Fruit fly (Drosophila melanogaster) whole organism, embryonic: Measurements from ENCODE around the gene CG12728.

Experiments
- Abd-B ChIP-seq: fragments of 200-800 bp; sonication (Bioruptor generic); optimal IDR thresholded peaks from 2 replicates; lab custom pipeline; 2018; ENCODE audit warnings: missing biosample characterization, mild to moderate bottlenecking, missing genetic modification characterization, moderate library complexity
- Antp ChIP-seq: fragments of 200-800 bp; sonication (Bioruptor generic); optimal IDR thresholded peaks from 3 replicates; lab custom pipeline; 2016; ENCODE audit warnings: missing biosample characterization, missing genetic modification characterization
- Asciz ChIP-seq: fragments of 200-800 bp; sonication (Bioruptor generic); optimal IDR thresholded peaks from 2 replicates; lab custom pipeline; 2017; ENCODE audit warnings: missing biosample characterization, mild to moderate bottlenecking, missing genetic modification characterization, missing genetic modification reagents
- BEAF-32 ChIP-seq: fragments of 200-800 bp; sonication (Bioruptor generic); optimal IDR thresholded peaks from 3 replicates; lab custom pipeline; 2017; ENCODE audit warnings: missing biosample characterization, missing genetic modification characterization, mild to moderate bottlenecking, moderate library complexity, missing genetic modification reagents
- CG10147 ChIP-seq: fragments of 200-800 bp; sonication (Bioruptor generic); optimal IDR thresholded peaks from 2 replicates; lab custom pipeline; 2019; ENCODE audit warnings: missing biosample characterization, mild to moderate bottlenecking, missing genetic modification characterization, moderate library complexity
- CG1024 ChIP-seq: fragments of 200-800 bp; sonication (Bioruptor generic); IDR thresholded peaks from 2 replicates; pipeline ENCODE4 v1.3.6; 2022; ENCODE audit warnings: missing biosample characterization, missing genetic modification characterization
- CG10366 ChIP-seq: fragments of 200-800 bp; sonication (Bioruptor generic); IDR thresholded peaks from 2 replicates; pipeline ENCODE4 v1.3.6; 2022; ENCODE audit warnings: missing biosample characterization, missing genetic modification characterization
- CG11398 ChIP-seq: fragments of 200-800 bp; sonication (Bioruptor generic); optimal IDR thresholded peaks from 2 replicates; lab custom pipeline; 2016; ENCODE audit warnings: missing biosample characterization, missing genetic modification characterization
- CG12219 ChIP-seq: fragments of 200-800 bp; sonication (Bioruptor generic); optimal IDR thresholded peaks from 3 replicates; lab custom pipeline; 2018; ENCODE audit warnings: missing biosample characterization, mild to moderate bottlenecking, missing genetic modification characterization
- CG1233 ChIP-seq: fragments of 200-800 bp; sonication (Bioruptor generic); optimal IDR thresholded peaks from 4 replicates; lab custom pipeline; 2018; ENCODE audit warnings: missing biosample characterization, mild to moderate bottlenecking, missing genetic modification characterization
- CG12659 ChIP-seq: fragments of 200-800 bp; sonication (Bioruptor generic); optimal IDR thresholded peaks from 3 replicates; lab custom pipeline; 2017; ENCODE audit warnings: mild to moderate bottlenecking, missing biosample characterization, missing genetic modification reagents, missing genetic modification characterization
- CG12942 ChIP-seq: fragments of 200-800 bp; sonication (Bioruptor generic); optimal IDR thresholded peaks from 3 replicates; lab custom pipeline; 2016; ENCODE audit warnings: missing biosample characterization, missing genetic modification characterization
- CG13123 ChIP-seq: fragments of 200-800 bp; sonication (Bioruptor generic); optimal IDR thresholded peaks from 2 replicates; lab custom pipeline; 2016; ENCODE audit warnings: missing biosample characterization, missing genetic modification characterization
- CG15073 ChIP-seq: fragments of 200-800 bp; sonication (Bioruptor generic); optimal IDR thresholded peaks from 2 replicates; lab custom pipeline; 2016; ENCODE audit warnings: missing biosample characterization, missing genetic modification characterization
- CG15601 ChIP-seq: fragments of 200-800 bp; sonication (Bioruptor generic); optimal IDR thresholded peaks from 3 replicates; lab custom pipeline; 2019; ENCODE audit warnings: missing biosample characterization, mild to moderate bottlenecking, missing genetic modification characterization, moderate library complexity
- CG17361 ChIP-seq: fragments of 200-800 bp; sonication (Bioruptor generic); IDR thresholded peaks from 3 replicates; pipeline ENCODE4 v1.3.6; 2022; ENCODE audit warnings: missing biosample characterization, missing genetic modification characterization
- CG18599 ChIP-seq: fragments of 200-800 bp; sonication (Bioruptor generic); optimal IDR thresholded peaks from 3 replicates; lab custom pipeline; 2017; ENCODE audit warnings: missing biosample characterization, missing genetic modification characterization, mild to moderate bottlenecking, moderate library complexity, missing genetic modification reagents
- CG2116 ChIP-seq: fragments of 200-800 bp; sonication (Bioruptor generic); optimal IDR thresholded peaks from 3 replicates; lab custom pipeline; 2018; ENCODE audit warnings: missing biosample characterization, mild to moderate bottlenecking, missing genetic modification characterization
- CG31224 ChIP-seq: fragments of 200-800 bp; sonication (Bioruptor generic); IDR thresholded peaks from 2 replicates; pipeline ENCODE4 v1.3.6; 2022; ENCODE audit warnings: missing biosample characterization, missing genetic modification characterization
- CG3995 ChIP-seq: fragments of 200-800 bp; sonication (Bioruptor generic); optimal IDR thresholded peaks from 3 replicates; lab custom pipeline; 2016; ENCODE audit warnings: missing biosample characterization, missing genetic modification characterization
- CG6175 ChIP-seq: fragments of 200-800 bp; sonication (Bioruptor generic); IDR thresholded peaks from 3 replicates; pipeline ENCODE4 v1.3.6; 2022; ENCODE audit warnings: missing biosample characterization, missing genetic modification characterization
- CG9215 ChIP-seq: fragments of 200-800 bp; sonication (Bioruptor generic); IDR thresholded peaks from 2 replicates; pipeline ENCODE4 v1.3.6; 2022; ENCODE audit warnings: missing biosample characterization, missing genetic modification characterization
- CG9817 ChIP-seq: fragments of 200-800 bp; sonication (Bioruptor generic); optimal IDR thresholded peaks from 2 replicates; lab custom pipeline; 2018; ENCODE audit warnings: missing biosample characterization, mild to moderate bottlenecking, missing genetic modification characterization, moderate library complexity
- CHES-1-like ChIP-seq: fragments of 200-800 bp; sonication (Bioruptor generic); optimal IDR thresholded peaks from 2 replicates; lab custom pipeline; 2016; ENCODE audit warnings: missing biosample characterization, missing genetic modification characterization
- Camta ChIP-seq: fragments of 200-800 bp; sonication (Bioruptor generic); optimal IDR thresholded peaks from 2 replicates; lab custom pipeline; 2016; ENCODE audit warnings: missing biosample characterization, missing genetic modification characterization
- CrebB ChIP-seq: fragments of 200-800 bp; sonication (Bioruptor generic); optimal IDR thresholded peaks from 3 replicates; lab custom pipeline; 2018; ENCODE audit warnings: missing biosample characterization, mild to moderate bottlenecking, missing genetic modification characterization
- D19B ChIP-seq: fragments of 200-800 bp; sonication (Bioruptor generic); optimal IDR thresholded peaks from 2 replicates; lab custom pipeline; 2017; ENCODE audit warnings: missing biosample characterization, mild to moderate bottlenecking, missing genetic modification characterization
- Doc3 ChIP-seq: fragments of 200-800 bp; sonication (Bioruptor generic); IDR thresholded peaks from 3 replicates; pipeline ENCODE4 v1.3.6; 2022; ENCODE audit warnings: missing biosample characterization, missing genetic modification characterization; ENCODE audit not compliant: partially characterized antibody
- Hmr ChIP-seq: fragments of 200-800 bp; sonication (Bioruptor generic); optimal IDR thresholded peaks from 3 replicates; lab custom pipeline; 2017; ENCODE audit warnings: mild to moderate bottlenecking, missing biosample characterization, missing genetic modification reagents, missing genetic modification characterization
- Six4 ChIP-seq: fragments of 200-800 bp; sonication (Bioruptor generic); optimal IDR thresholded peaks from 2 replicates; lab custom pipeline; 2016; ENCODE audit warnings: missing biosample characterization, missing genetic modification characterization
- Sry-δ ChIP-seq: fragments of 200-800 bp; sonication (Bioruptor generic); optimal IDR thresholded peaks from 2 replicates; lab custom pipeline; 2016; ENCODE audit warnings: missing biosample characterization, missing genetic modification characterization
- ab ChIP-seq: fragments of 200-800 bp; sonication (Bioruptor generic); optimal IDR thresholded peaks from 2 replicates; lab custom pipeline; 2016; ENCODE audit warnings: missing biosample characterization, missing genetic modification characterization
- amos ChIP-seq: fragments of 200-800 bp; sonication (Bioruptor generic); IDR thresholded peaks from 2 replicates; pipeline ENCODE4 v1.3.6; 2022; ENCODE audit warnings: missing biosample characterization, missing genetic modification characterization; ENCODE audit not compliant: partially characterized antibody
- bcd ChIP-seq: fragments of 200-800 bp; sonication (Bioruptor generic); optimal IDR thresholded peaks from 2 replicates; lab custom pipeline; 2017; ENCODE audit warnings: missing biosample characterization, mild to moderate bottlenecking, missing genetic modification characterization
- ci ChIP-seq: fragments of 200-800 bp; sonication (Bioruptor generic); IDR thresholded peaks from 3 replicates; pipeline ENCODE4 v1.3.6; 2022; ENCODE audit warnings: missing biosample characterization, missing genetic modification characterization
- dan ChIP-seq: fragments of 200-800 bp; sonication (Bioruptor generic); IDR thresholded peaks from 2 replicates; pipeline ENCODE4 v1.3.6; 2022; ENCODE audit warnings: missing biosample characterization, missing genetic modification characterization
- danr ChIP-seq: fragments of 200-800 bp; sonication (Bioruptor generic); IDR thresholded peaks from 2 replicates; pipeline ENCODE4 v1.3.6; 2022; ENCODE audit warnings: missing biosample characterization, missing genetic modification characterization
- gro ChIP-seq: fragments of 200-800 bp; sonication (Bioruptor generic); optimal IDR thresholded peaks from 2 replicates; lab custom pipeline; 2016; ENCODE audit warnings: missing biosample characterization, missing genetic modification characterization
- ken ChIP-seq: fragments of 200-800 bp; sonication (Bioruptor generic); IDR thresholded peaks from 3 replicates; pipeline ENCODE4 v1.3.6; 2022; ENCODE audit warnings: missing biosample characterization, missing genetic modification characterization
- lola ChIP-seq, 3 experiments: fragments of >200 bp in 2 of 3; fragments of 200-800 bp in 1 of 3; sonication (Bioruptor generic) in 1 of 3; optimal IDR thresholded peaks; 2 replicates each; lab custom pipeline; 2017 to 2019; ENCODE audit warnings: missing biosample characterization in 3 of 3, missing genetic modification characterization in 3 of 3, mild to moderate bottlenecking in 1 of 3, moderate library complexity in 1 of 3
- mirr ChIP-seq: fragments of 200-800 bp; sonication (Bioruptor generic); optimal IDR thresholded peaks from 3 replicates; lab custom pipeline; 2018; ENCODE audit warnings: missing biosample characterization, mild to moderate bottlenecking, missing genetic modification characterization
- mld ChIP-seq: fragments of 200-800 bp; sonication (Bioruptor generic); IDR thresholded peaks from 3 replicates; pipeline ENCODE4 v1.3.6; 2022; ENCODE audit warnings: missing biosample characterization, missing genetic modification characterization; ENCODE audit not compliant: partially characterized antibody
- nau ChIP-seq: fragments of 200-800 bp; sonication (Bioruptor generic); optimal IDR thresholded peaks from 3 replicates; lab custom pipeline; 2017; ENCODE audit warnings: missing biosample characterization, mild to moderate bottlenecking, missing genetic modification characterization, missing genetic modification reagents
- oc ChIP-seq: fragments of 200-800 bp; sonication (Bioruptor generic); optimal IDR thresholded peaks from 2 replicates; lab custom pipeline; 2018; ENCODE audit warnings: missing biosample characterization, mild to moderate bottlenecking, missing genetic modification characterization, moderate library complexity
- row ChIP-seq: fragments of 200-800 bp; sonication (Bioruptor generic); IDR thresholded peaks from 3 replicates; pipeline ENCODE4 v1.3.6; 2022; ENCODE audit warnings: missing biosample characterization, missing genetic modification characterization
- shn ChIP-seq: fragments of 200-800 bp; sonication (Bioruptor generic); optimal IDR thresholded peaks from 3 replicates; lab custom pipeline; 2016; ENCODE audit warnings: missing biosample characterization, missing genetic modification characterization
- sr ChIP-seq: fragments of 200-800 bp; sonication (Bioruptor generic); IDR thresholded peaks from 3 replicates; pipeline ENCODE4 v1.3.6; 2022; ENCODE audit warnings: missing biosample characterization, missing genetic modification characterization
- tgo ChIP-seq: fragments of 200-800 bp; sonication (Bioruptor generic); IDR thresholded peaks from 3 replicates; pipeline ENCODE4 v1.3.6; 2022; ENCODE audit warnings: missing biosample characterization, missing genetic modification characterization
- wdn ChIP-seq: fragments of 200-800 bp; sonication (Bioruptor generic); IDR thresholded peaks from 2 replicates; pipeline ENCODE4 v1.3.6; 2022; ENCODE audit warnings: missing biosample characterization, missing genetic modification characterization
- zen ChIP-seq: fragments of 200-800 bp; sonication (Bioruptor generic); optimal IDR thresholded peaks from 3 replicates; lab custom pipeline; 2018; ENCODE audit warnings: missing biosample characterization, mild to moderate bottlenecking, missing genetic modification characterization, moderate library complexity

CG12728 gene

DNA sequence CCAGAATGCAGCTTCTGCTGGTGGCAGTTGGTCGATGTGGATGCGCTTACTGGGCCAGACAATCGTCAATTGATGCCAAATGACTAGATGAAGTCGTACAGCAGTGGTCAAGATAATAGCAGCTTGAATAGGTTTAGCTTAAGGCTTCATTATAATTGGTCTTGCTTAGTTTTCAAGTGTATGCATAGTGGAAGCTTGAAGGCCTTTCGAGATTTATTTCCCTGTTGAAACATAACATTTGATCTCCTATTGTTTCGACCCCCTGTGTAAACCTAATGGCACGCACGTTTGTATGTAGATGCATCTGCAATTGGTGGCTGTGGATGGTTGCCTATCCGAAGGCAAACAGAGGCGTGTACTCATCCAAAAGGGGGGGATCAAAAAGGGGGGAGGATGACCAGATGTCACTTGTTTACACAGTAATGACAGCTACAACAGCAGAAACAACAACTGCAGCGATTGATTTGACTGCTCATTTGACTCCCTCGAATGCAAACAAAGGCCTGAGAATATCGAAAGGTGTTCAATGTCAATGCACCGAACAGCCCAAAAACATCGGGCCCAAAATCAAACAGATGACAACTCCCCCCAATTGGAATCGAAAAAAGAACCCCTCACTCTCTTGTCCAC is 25.8 kb downstream of the CG12728 start (continued):
- TF ChIP-seq CG6175 (GFP tag; lab: Robert Waterston, UW): no peak
- TF ChIP-seq D19B (GFP tag; lab: Kevin White, UChicago): no peak
- no peak for TF ChIP-seq CG9817 (tag; lab: Kevin White, UChicago)
- TF ChIP-seq CG13123 (GFP tag; lab: Kevin White, UChicago): no peak
- no peak for TF ChIP-seq danr (GFP tag; lab: Robert Waterston, UW)
- TF ChIP-seq mirr: no peak
- TF ChIP-seq Hmr (GFP tag; lab: Kevin White, UChicago): no peak
- peak; percentile 38 for TF ChIP-seq Antp (GFP tag; lab: Kevin White, UChicago)
- no peak for TF ChIP-seq CG3995
- TF ChIP-seq Abd-B: no peak
- no peak for TF ChIP-seq amos (GFP tag; lab: Robert Waterston, UW)
- peak; percentile 46; the same call in 1 of the 3 replicates for TF ChIP-seq ken (GFP tag; lab: Robert Waterston, UW)
- TF ChIP-seq CG18599 (GFP tag; lab: Kevin White, UChicago): no peak
- TF ChIP-seq shn (GFP tag; lab: Kevin White, UChicago): no peak
- TF ChIP-seq zen (tag; lab: Kevin White, UChicago): no peak
- peak; percentile 40; the same call in 1 of the 2 replicates for TF ChIP-seq CG1024
- TF ChIP-seq CG17361: peak; percentile 40; the same call in 1 of the 3 replicates
- no peak for TF ChIP-seq CG15601 (tag; lab: Kevin White, UChicago)
- no peak; the same call in 2 of the 3 replicates for TF ChIP-seq row
- no peak for TF ChIP-seq Sry-δ
- no peak for TF ChIP-seq CHES-1-like
- peak; percentile 0 for TF ChIP-seq CG11398 (GFP tag; lab: Kevin White, UChicago)
- TF ChIP-seq CG9215: no peak
- no peak for TF ChIP-seq CG15073 (GFP tag; lab: Kevin White, UChicago)
- no peak for TF ChIP-seq CG12659 (GFP tag; lab: Kevin White, UChicago)
- TF ChIP-seq mld (GFP tag; lab: Robert Waterston, UW): no peak
- no peak for TF ChIP-seq CG10147 (GFP tag; lab: Kevin White, UChicago)
- TF ChIP-seq tgo: peak; percentile 25; the same call in 1 of the 3 replicates
- no peak for TF ChIP-seq wdn (GFP tag; lab: Robert Waterston, UW)
- no peak for TF ChIP-seq BEAF-32
- TF ChIP-seq gro (GFP tag; lab: Kevin White, UChicago): no peak
- no peak for TF ChIP-seq Doc3 (GFP tag; lab: Robert Waterston, UW)
- no peak for TF ChIP-seq CrebB (tag; lab: Kevin White, UChicago)
- no peak for TF ChIP-seq ab (GFP tag; lab: Kevin White, UChicago)
- no peak for TF ChIP-seq Asciz (GFP tag; lab: Kevin White, UChicago)
- TF ChIP-seq lola (GFP tag; optimal IDR thresholded peaks at IDR 0.05; lab: Kevin White, UChicago): peak in 1 of 3 experiments; percentile 17
- TF ChIP-seq nau (GFP tag; lab: Kevin White, UChicago): no peak
- no peak for TF ChIP-seq CG31224 (GFP tag; lab: Robert Waterston, UW)
- TF ChIP-seq Six4: peak; percentile 35
- no peak for TF ChIP-seq dan (GFP tag; lab: Robert Waterston, UW)
- no peak for TF ChIP-seq CG2116 (GFP tag; lab: Kevin White, UChicago)
- TF ChIP-seq ci (GFP tag; lab: Robert Waterston, UW): peak; percentile 67; the same call in 2 of the 3 replicates
- no peak for TF ChIP-seq oc (tag; lab: Kevin White, UChicago)
- TF ChIP-seq CG1233 (GFP tag; lab: Kevin White, UChicago): no peak
- peak; percentile 7 for TF ChIP-seq Camta
- TF ChIP-seq CG10366 (GFP tag; lab: Robert Waterston, UW): peak; percentile 50
- TF ChIP-seq CG12942 (GFP tag; lab: Kevin White, UChicago): no peak
- 0 out of 3 replicates have a peak, but pooled peaks have one; percentile 26 for TF ChIP-seq sr
- no peak for TF ChIP-seq bcd
- TF ChIP-seq CG12219: peak; percentile 14
